Fruit fly (Drosophila melanogaster) whole organism, embryonic: Measurements from ENCODE around the gene CG33262.
A peak's percentile ranks its signal among the peaks of the same experiment; 100 is the strongest.

ENCODE experiments used
- Atf3 ChIP-seq: fragments of 200-800 bp; sonication (Bioruptor generic); optimal IDR thresholded peaks from 3 replicates; lab custom pipeline; 2016; ENCODE audit warnings: missing biosample characterization, missing genetic modification characterization
- Bteb2 ChIP-seq: fragments of 200-800 bp; sonication (Bioruptor generic); optimal IDR thresholded peaks from 2 replicates; lab custom pipeline; 2016; ENCODE audit warnings: missing biosample characterization, missing genetic modification characterization
- CG10321 ChIP-seq: fragments of 200-800 bp; sonication (Bioruptor generic); IDR thresholded peaks from 2 replicates; pipeline ENCODE4 v1.3.6; 2022; ENCODE audit warnings: missing biosample characterization, missing genetic modification characterization
- CG10959 ChIP-seq: fragments of 200-800 bp; sonication (Bioruptor generic); IDR thresholded peaks from 2 replicates; pipeline ENCODE4 v1.3.6; 2022; ENCODE audit warnings: missing biosample characterization, missing genetic modification characterization
- CG11696 ChIP-seq: fragments of 200-800 bp; sonication (Bioruptor generic); IDR thresholded peaks from 2 replicates; pipeline ENCODE4 v1.3.6; 2022; ENCODE audit warnings: missing biosample characterization, missing genetic modification characterization
- CG14860 ChIP-seq: fragments of 200-800 bp; sonication (Bioruptor generic); IDR thresholded peaks from 3 replicates; pipeline ENCODE4 v1.3.6; 2022; ENCODE audit warnings: missing biosample characterization, missing genetic modification characterization; ENCODE audit not compliant: partially characterized antibody
- CG15269 ChIP-seq: fragments of 200-800 bp; sonication (Bioruptor generic); optimal IDR thresholded peaks from 2 replicates; lab custom pipeline; 2018; ENCODE audit warnings: missing biosample characterization, mild to moderate bottlenecking, missing genetic modification characterization, moderate library complexity
- CG17361 ChIP-seq: fragments of 200-800 bp; sonication (Bioruptor generic); IDR thresholded peaks from 3 replicates; pipeline ENCODE4 v1.3.6; 2022; ENCODE audit warnings: missing biosample characterization, missing genetic modification characterization
- CG17802 ChIP-seq: fragments of 200-800 bp; sonication (Bioruptor generic); optimal IDR thresholded peaks from 2 replicates; lab custom pipeline; 2018; ENCODE audit warnings: missing biosample characterization, mild to moderate bottlenecking, missing genetic modification characterization, moderate library complexity
- CG17912 ChIP-seq: fragments of 200-800 bp; sonication (Bioruptor generic); optimal IDR thresholded peaks from 2 replicates; lab custom pipeline; 2018; ENCODE audit warnings: missing biosample characterization, mild to moderate bottlenecking, missing genetic modification characterization
- CG18262 ChIP-seq: fragments of 200-800 bp; optimal IDR thresholded peaks from 3 replicates; lab custom pipeline; 2019; ENCODE audit warnings: missing biosample characterization, mild to moderate bottlenecking, missing genetic modification characterization, moderate library complexity
- CG18599 ChIP-seq: fragments of 200-800 bp; sonication (Bioruptor generic); optimal IDR thresholded peaks from 3 replicates; lab custom pipeline; 2017; ENCODE audit warnings: missing biosample characterization, missing genetic modification characterization, mild to moderate bottlenecking, moderate library complexity, missing genetic modification reagents
- CG34376 ChIP-seq: fragments of 200-800 bp; sonication (Bioruptor generic); optimal IDR thresholded peaks from 2 replicates; lab custom pipeline; 2018; ENCODE audit warnings: missing biosample characterization, mild to moderate bottlenecking, missing genetic modification characterization
- CG3847 ChIP-seq: fragments of 200-800 bp; sonication (Bioruptor generic); IDR thresholded peaks from 2 replicates; pipeline ENCODE4 v1.3.6; 2022; ENCODE audit warnings: missing biosample characterization, missing genetic modification characterization
- CG5180 ChIP-seq: fragments of 200-800 bp; sonication (Bioruptor generic); optimal IDR thresholded peaks from 3 replicates; lab custom pipeline; 2017; ENCODE audit warnings: missing biosample characterization, missing genetic modification characterization, mild to moderate bottlenecking, moderate library complexity, missing genetic modification reagents
- CG6175 ChIP-seq: fragments of 200-800 bp; sonication (Bioruptor generic); IDR thresholded peaks from 3 replicates; pipeline ENCODE4 v1.3.6; 2022; ENCODE audit warnings: missing biosample characterization, missing genetic modification characterization
- CG6854 ChIP-seq: fragments of 200-800 bp; sonication (Bioruptor generic); optimal IDR thresholded peaks from 3 replicates; lab custom pipeline; 2017; ENCODE audit warnings: missing biosample characterization, mild to moderate bottlenecking, missing genetic modification characterization
- CG7271 ChIP-seq: fragments of 200-800 bp; sonication (Bioruptor generic); optimal IDR thresholded peaks from 2 replicates; lab custom pipeline; 2018; ENCODE audit warnings: missing biosample characterization, mild to moderate bottlenecking, missing genetic modification characterization, moderate library complexity
- CG8281 ChIP-seq: fragments of 200-800 bp; sonication (Bioruptor generic); optimal IDR thresholded peaks from 2 replicates; lab custom pipeline; 2018; ENCODE audit warnings: missing biosample characterization, mild to moderate bottlenecking, missing genetic modification characterization, moderate library complexity
- CG8924 ChIP-seq: fragments of 200-800 bp; optimal IDR thresholded peaks from 3 replicates; lab custom pipeline; 2019; ENCODE audit warnings: missing biosample characterization, mild to moderate bottlenecking, missing genetic modification characterization, moderate library complexity
- CG9797 ChIP-seq: fragments of 200-800 bp; sonication (Bioruptor generic); optimal IDR thresholded peaks from 3 replicates; lab custom pipeline; 2018; ENCODE audit warnings: missing biosample characterization, mild to moderate bottlenecking, missing genetic modification characterization
- CHES-1-like ChIP-seq: fragments of 200-800 bp; sonication (Bioruptor generic); optimal IDR thresholded peaks from 2 replicates; lab custom pipeline; 2016; ENCODE audit warnings: missing biosample characterization, missing genetic modification characterization
- CTCF ChIP-seq: fragments of 200-800 bp; sonication (Bioruptor generic); optimal IDR thresholded peaks from 2 replicates; lab custom pipeline; 2017; ENCODE audit warnings: missing biosample characterization, mild to moderate bottlenecking, missing genetic modification characterization, moderate library complexity
- Dll ChIP-seq: fragments of 200-800 bp; sonication (Bioruptor generic); IDR thresholded peaks from 4 replicates; pipeline ENCODE4 v1.3.6; 2022; ENCODE audit warnings: missing biosample characterization, missing genetic modification characterization; ENCODE audit not compliant: partially characterized antibody
- Doc3 ChIP-seq: fragments of 200-800 bp; sonication (Bioruptor generic); IDR thresholded peaks from 3 replicates; pipeline ENCODE4 v1.3.6; 2022; ENCODE audit warnings: missing biosample characterization, missing genetic modification characterization; ENCODE audit not compliant: partially characterized antibody
- Ets65A ChIP-seq: fragments of 200-800 bp; sonication (Bioruptor generic); peaks from one replicate; lab custom pipeline; 2016; ENCODE audit warnings: missing biosample characterization, missing genetic modification characterization
- GATAe ChIP-seq: fragments of 200-800 bp; sonication (Bioruptor generic); conservative IDR thresholded peaks from 2 replicates; pipeline ENCODE4 v1.3.6; 2022; ENCODE audit warnings: missing biosample characterization, missing genetic modification characterization
- HLH3B ChIP-seq: fragments of 200-800 bp; sonication (Bioruptor generic); IDR thresholded peaks from 2 replicates; pipeline ENCODE4 v1.3.6; 2022; ENCODE audit warnings: missing biosample characterization, missing genetic modification characterization
- Hand ChIP-seq: fragments of 200-800 bp; sonication (Bioruptor generic); optimal IDR thresholded peaks from 2 replicates; lab custom pipeline; 2017; ENCODE audit warnings: mild to moderate bottlenecking, missing biosample characterization, missing genetic modification reagents, missing genetic modification characterization
- Hr3 ChIP-seq: fragments of 200-800 bp; sonication (Bioruptor generic); optimal IDR thresholded peaks from 3 replicates; lab custom pipeline; 2016; ENCODE audit warnings: missing biosample characterization, missing genetic modification characterization
- Hr78 ChIP-seq, 2 experiments: fragments of 200-800 bp in 1 of 2; fragments of >200 bp in 1 of 2; sonication (Bioruptor generic) in 1 of 2; optimal IDR thresholded peaks; 2 replicates each; lab custom pipeline; 2017 to 2019; ENCODE audit warnings: missing biosample characterization in 2 of 2, missing genetic modification characterization in 2 of 2, mild to moderate bottlenecking in 1 of 2, moderate library complexity in 1 of 2
- Hsf ChIP-seq: fragments of 200-800 bp; sonication (Bioruptor generic); optimal IDR thresholded peaks from 3 replicates; lab custom pipeline; 2016; ENCODE audit warnings: missing biosample characterization, missing genetic modification characterization
- Kr ChIP-seq: fragments of 200-800 bp; sonication (Bioruptor generic); optimal IDR thresholded peaks from 2 replicates; lab custom pipeline; 2017; ENCODE audit warnings: missing biosample characterization, mild to moderate bottlenecking, missing genetic modification characterization
- Lim3 ChIP-seq: fragments of 200-800 bp; sonication (Bioruptor generic); IDR thresholded peaks from 2 replicates; pipeline ENCODE4 v1.3.6; 2022; ENCODE audit warnings: missing biosample characterization, missing genetic modification characterization
- Mes4 ChIP-seq: fragments of 200-800 bp; sonication (Bioruptor generic); optimal IDR thresholded peaks from 2 replicates; lab custom pipeline; 2016; ENCODE audit warnings: missing biosample characterization, missing genetic modification characterization
- NC2α ChIP-seq: fragments of 200-800 bp; sonication (Bioruptor generic); optimal IDR thresholded peaks from 2 replicates; lab custom pipeline; 2016; ENCODE audit warnings: missing biosample characterization, missing genetic modification characterization
- NC2β ChIP-seq: fragments of 200-800 bp; sonication (Bioruptor generic); optimal IDR thresholded peaks from 2 replicates; lab custom pipeline; 2016; ENCODE audit warnings: missing biosample characterization, missing genetic modification characterization
- Sry-δ ChIP-seq: fragments of 200-800 bp; sonication (Bioruptor generic); optimal IDR thresholded peaks from 2 replicates; lab custom pipeline; 2016; ENCODE audit warnings: missing biosample characterization, missing genetic modification characterization
- YL-1 ChIP-seq: fragments of 200-800 bp; sonication (Bioruptor generic); optimal IDR thresholded peaks from 3 replicates; lab custom pipeline; 2017; ENCODE audit warnings: missing biosample characterization, mild to moderate bottlenecking, missing genetic modification characterization
- al ChIP-seq: fragments of 200-800 bp; sonication (Bioruptor generic); IDR thresholded peaks from 2 replicates; pipeline ENCODE4 v1.3.6; 2022; ENCODE audit warnings: missing biosample characterization, missing genetic modification characterization
- ap ChIP-seq: fragments of 200-800 bp; sonication (Bioruptor generic); IDR thresholded peaks from 2 replicates; pipeline ENCODE4 v1.3.6; 2022; ENCODE audit warnings: missing biosample characterization, missing genetic modification characterization
- dimm ChIP-seq: fragments of 200-800 bp; sonication (Bioruptor generic); IDR thresholded peaks from 2 replicates; pipeline ENCODE4 v1.3.6; 2022; ENCODE audit warnings: missing biosample characterization, missing genetic modification characterization
- gsb-n ChIP-seq: fragments of 200-800 bp; sonication (Bioruptor generic); optimal IDR thresholded peaks from 3 replicates; lab custom pipeline; 2018; ENCODE audit warnings: missing biosample characterization, mild to moderate bottlenecking, missing genetic modification characterization
- inv ChIP-seq: fragments of 200-800 bp; sonication (Bioruptor generic); IDR thresholded peaks from 2 replicates; pipeline ENCODE4 v1.3.6; 2022; ENCODE audit warnings: missing biosample characterization, missing genetic modification characterization; ENCODE audit not compliant: partially characterized antibody
- jigr1 ChIP-seq: fragments of 200-800 bp; sonication (Bioruptor generic); IDR thresholded peaks from 3 replicates; pipeline ENCODE4 v1.3.6; 2022; ENCODE audit warnings: missing biosample characterization, missing genetic modification characterization
- maf-S ChIP-seq: fragments of 200-800 bp; sonication (Bioruptor generic); optimal IDR thresholded peaks from 2 replicates; lab custom pipeline; 2016; ENCODE audit warnings: missing biosample characterization, missing genetic modification characterization
- mam ChIP-seq: fragments of 200-800 bp; sonication (Bioruptor generic); optimal IDR thresholded peaks from 3 replicates; lab custom pipeline; 2016; ENCODE audit warnings: missing biosample characterization, missing genetic modification characterization
- odd ChIP-seq: fragments of 200-800 bp; sonication (Bioruptor generic); optimal IDR thresholded peaks from 2 replicates; lab custom pipeline; 2017; ENCODE audit warnings: missing biosample characterization, mild to moderate bottlenecking, missing genetic modification characterization
- org-1 ChIP-seq: fragments of 200-800 bp; sonication (Bioruptor generic); optimal IDR thresholded peaks from 2 replicates; lab custom pipeline; 2017; ENCODE audit warnings: missing biosample characterization, missing genetic modification characterization
- p53 ChIP-seq: fragments of 200-800 bp; sonication (Bioruptor generic); optimal IDR thresholded peaks from 2 replicates; lab custom pipeline; 2016; ENCODE audit warnings: missing biosample characterization, missing genetic modification characterization
- trh ChIP-seq: fragments of 200-800 bp; sonication (Bioruptor generic); optimal IDR thresholded peaks from 2 replicates; lab custom pipeline; 2016; ENCODE audit warnings: missing biosample characterization, missing genetic modification characterization
- ttk ChIP-seq: fragments of 200-800 bp; sonication (Bioruptor generic); IDR thresholded peaks from 2 replicates; pipeline ENCODE4 v2.1.2; 2022; ENCODE audit warnings: missing biosample characterization, missing genetic modification characterization

The CG33262 gene

dm6 chr3L:13113970-13114392 is 22.1 kb upstream of the CG33262 start, which contains the start of gene trn (continued):
- TF ChIP-seq p53 (GFP tag; lab: Kevin White, UChicago) (no peak), CG6175 (GFP tag; lab: Robert Waterston, UW) (0 out of 3 replicates have a peak, but pooled peaks have one; percentile 9), ap (GFP tag; lab: Robert Waterston, UW) (no peak), CG18262 (tag; lab: Kevin White, UChicago) (peak; percentile 24), odd (GFP tag; lab: Kevin White, UChicago) (peak; percentile 41), CG10321 (GFP tag; lab: Robert Waterston, UW) (no peak), CG11696 (GFP tag; lab: Robert Waterston, UW) (0 out of 2 replicates have a peak, but pooled peaks have one; percentile 19), trh (GFP tag; lab: Kevin White, UChicago) (no peak), CHES-1-like (GFP tag; lab: Kevin White, UChicago) (peak; percentile 52), Sry-δ (no peak), CTCF (GFP tag; lab: Kevin White, UChicago) (peak; percentile 68), CG17361 (GFP tag; lab: Robert Waterston, UW) (no peak), CG9797 (GFP tag; lab: Kevin White, UChicago) (no peak), Doc3 (0 out of 3 replicates have a peak, but pooled peaks have one; percentile 11), Lim3 (GFP tag; lab: Robert Waterston, UW) (no peak), CG18599 (GFP tag; lab: Kevin White, UChicago) (peak; percentile 39), Hsf (GFP tag; lab: Kevin White, UChicago) (no peak), GATAe (no peak), inv (GFP tag; lab: Robert Waterston, UW) (no peak), CG10959 (GFP tag; lab: Robert Waterston, UW) (no peak), al (GFP tag; lab: Robert Waterston, UW) (no peak), maf-S (GFP tag; lab: Kevin White, UChicago) (no peak), gsb-n (peak; percentile 18), CG6854 (GFP tag; lab: Kevin White, UChicago) (no peak), CG17802 (no peak), Hr3 (no peak), CG5180 (GFP tag; lab: Kevin White, UChicago) (peak; percentile 75), CG8924 (tag; lab: Kevin White, UChicago) (peak; percentile 57), mam (GFP tag; lab: Kevin White, UChicago) (no peak), CG14860 (GFP tag; lab: Robert Waterston, UW) (no peak), Atf3 (GFP tag; lab: Kevin White, UChicago) (no peak), CG3847 (GFP tag; lab: Robert Waterston, UW) (0 out of 2 replicates have a peak, but pooled peaks have one; percentile 10), Mes4 (GFP tag; lab: Kevin White, UChicago) (peak; percentile 44), Dll (GFP tag; lab: Robert Waterston, UW) (peak; percentile 50; the same call in 2 of the 4 replicates), dimm (GFP tag; lab: Robert Waterston, UW) (no peak), Hr78 (GFP tag; optimal IDR thresholded peaks at IDR 0.05; lab: Kevin White, UChicago) (peak in 1 of 2 experiments; percentile 20), CG8281 (no peak), org-1 (GFP tag; lab: Kevin White, UChicago) (no peak), Ets65A (GFP tag; lab: Kevin White, UChicago) (no peak), CG34376 (peak; percentile 14), Bteb2 (GFP tag; lab: Kevin White, UChicago) (no peak), HLH3B (GFP tag; lab: Robert Waterston, UW) (peak; percentile 42; the same call in 1 of the 2 replicates), CG7271 (tag; lab: Kevin White, UChicago) (no peak), Hand (GFP tag; lab: Kevin White, UChicago) (no peak), YL-1 (GFP tag; lab: Kevin White, UChicago) (no peak), jigr1 (no peak), CG15269 (tag; lab: Kevin White, UChicago) (peak; percentile 33), CG17912 (GFP tag; lab: Kevin White, UChicago) (no peak), ttk (GFP tag; lab: Robert Waterston, UW) (no peak), NC2β (GFP tag; lab: Kevin White, UChicago) (peak; percentile 14), Kr (GFP tag; lab: Kevin White, UChicago) (no peak), NC2α (GFP tag; lab: Kevin White, UChicago) (no peak)
